Worm (Caenorhabditis elegans) whole organism, early embryonic: ENCODE data around the gene M88.4.
A peak's percentile ranks its signal among the peaks of the same experiment; 100 is the strongest.

Experiments
- B0310.2 ChIP-seq: sonication (generic microtip); optimal IDR thresholded peaks from 2 replicates; lab custom pipeline; 2016; ENCODE audit warnings: mild to moderate bottlenecking, missing genetic modification characterization, missing compliant biosample characterization
- F13C5.2 ChIP-seq: sonication (generic microtip); optimal IDR thresholded peaks from 2 replicates; lab custom pipeline; 2017; ENCODE audit warnings: mild to moderate bottlenecking, missing genetic modification characterization, inconsistent platforms, missing compliant biosample characterization
- aly-1 ChIP-seq: sonication (generic microtip); optimal IDR thresholded peaks from 2 replicates; lab custom pipeline; 2016; ENCODE audit warnings: missing genetic modification characterization, missing compliant biosample characterization
- ama-1 ChIP-seq: fragments of 150-350 bp; optimal IDR thresholded peaks from 2 replicates; lab custom pipeline; 2014
- ceh-13 ChIP-seq: fragments of 200-800 bp; sonication (Bioruptor generic); optimal IDR thresholded peaks from 2 replicates; lab custom pipeline; 2018; ENCODE audit warnings: mild to moderate bottlenecking, missing genetic modification characterization, missing compliant biosample characterization
- ceh-36 ChIP-seq: sonication (generic microtip); optimal IDR thresholded peaks from 2 replicates; lab custom pipeline; 2016; ENCODE audit warnings: missing genetic modification characterization, inconsistent platforms, missing compliant biosample characterization
- ets-7 ChIP-seq: sonication (generic microtip); optimal IDR thresholded peaks from 2 replicates; lab custom pipeline; 2016; ENCODE audit warnings: missing genotype, missing genetic modification characterization, missing compliant biosample characterization
- flt-1 ChIP-seq: fragments of 200-800 bp; sonication (Bioruptor generic); IDR thresholded peaks from 2 replicates; pipeline ENCODE4 v1.3.6; 2022; ENCODE audit warnings: missing genetic modification characterization, missing compliant biosample characterization
- hmbx-1 ChIP-seq: sonication (generic microtip); optimal IDR thresholded peaks from 2 replicates; lab custom pipeline; 2016; ENCODE audit warnings: mild to moderate bottlenecking, missing genetic modification characterization, missing compliant biosample characterization
- hmg-4 ChIP-seq: fragments of 200-800 bp; sonication (Bioruptor generic); optimal IDR thresholded peaks from 2 replicates; lab custom pipeline; 2018; ENCODE audit warnings: mild to moderate bottlenecking, missing genetic modification characterization, missing compliant biosample characterization
- hnd-1 ChIP-seq: sonication (generic microtip); optimal IDR thresholded peaks from 2 replicates; lab custom pipeline; 2016; ENCODE audit warnings: missing genetic modification characterization, missing compliant biosample characterization
- pes-1 ChIP-seq: fragments of 200-800 bp; sonication (Bioruptor generic); IDR thresholded peaks from 2 replicates; pipeline ENCODE4 v1.3.6; 2022; ENCODE audit warnings: missing genetic modification reagents, missing genetic modification characterization, missing compliant biosample characterization
- scrt-1 ChIP-seq: fragments of 200-800 bp; sonication (Bioruptor generic); IDR thresholded peaks from 2 replicates; pipeline ENCODE4 v1.3.6; 2022; ENCODE audit warnings: missing genetic modification characterization, missing compliant biosample characterization
- sea-1 ChIP-seq: fragments of 200-800 bp; sonication (Bioruptor generic); conservative IDR thresholded peaks from 2 replicates; pipeline ENCODE4 v1.3.6; 2022; ENCODE audit warnings: missing genetic modification characterization, missing compliant biosample characterization
- tbx-11 ChIP-seq: fragments of 200-800 bp; sonication (Bioruptor generic); IDR thresholded peaks from 2 replicates; pipeline ENCODE4 v1.3.6; 2022; ENCODE audit warnings: missing genetic modification characterization, missing compliant biosample characterization
- tbx-37 ChIP-seq: fragments of 200-800 bp; sonication (Bioruptor generic); conservative IDR thresholded peaks from 2 replicates; pipeline ENCODE4 v1.3.6; 2022; ENCODE audit warnings: missing genetic modification reagents, missing genetic modification characterization, missing compliant biosample characterization
- tra-4 ChIP-seq: sonication (generic microtip); optimal IDR thresholded peaks from 2 replicates; lab custom pipeline; 2017; ENCODE audit warnings: missing genetic modification characterization, missing compliant biosample characterization

M88.4 gene

ce11 chrIII:4581495-4581894 is 32.7 kb downstream of the M88.4 start, which contains the start of gene F35G12.12:
Gene F35G12.12 (plus strand): TSS chrIII:4581795.
- TF ChIP-seq F13C5.2 (tag; lab: Kevin White, UChicago) (no peak), sea-1 (no peak), ets-7 (no peak)

DNA sequence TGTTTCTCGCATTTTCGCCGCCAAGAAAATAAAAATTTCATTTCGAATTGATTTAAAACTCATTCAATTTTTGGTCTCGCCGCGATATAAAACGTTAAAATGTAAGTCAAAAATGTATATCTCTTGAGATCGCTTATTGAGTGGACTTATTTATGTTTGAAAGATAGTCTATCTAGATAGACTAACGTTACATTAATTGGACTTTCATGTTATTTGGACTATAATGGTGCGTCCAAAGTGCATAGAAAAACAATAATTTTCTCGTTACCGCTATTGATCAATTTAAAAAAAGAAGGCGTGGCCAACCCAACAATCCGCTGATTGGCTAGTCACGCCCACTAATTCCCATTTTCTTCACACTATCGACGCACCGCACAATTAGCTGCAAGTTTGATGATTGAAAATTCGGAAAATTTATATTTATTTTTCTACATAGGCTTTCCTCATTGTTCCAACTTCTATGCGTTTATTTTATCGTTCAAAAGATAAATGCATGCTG is 35.3 kb downstream of the M88.4 start, which contains the start of gene F35G12.5:
TSS of gene F35G12.5 (plus strand) at position 51 of the 499 bp plus-strand sequence.
- TF ChIP-seq sea-1 (no peak), tbx-37 (GFP tag; lab: Robert Waterston, UW) (no peak), ceh-36 (no peak), ceh-13 (GFP tag; lab: Kevin White, UChicago) (no peak), B0310.2 (tag; lab: Kevin White, UChicago) (no peak), flt-1 (no peak), ama-1 (lab: Kevin White, UChicago) (no peak), tra-4 (tag; lab: Kevin White, UChicago) (no peak), aly-1 (tag; lab: Kevin White, UChicago) (no peak), hmbx-1 (tag; lab: Kevin White, UChicago) (no peak), scrt-1 (GFP tag; lab: Robert Waterston, UW) (no peak), F13C5.2 (tag; lab: Kevin White, UChicago) (no peak), hmg-4 (GFP tag; lab: Kevin White, UChicago) (no peak), ets-7 (no peak), pes-1 (GFP tag; lab: Robert Waterston, UW) (no peak), hnd-1 (tag; lab: Kevin White, UChicago) (no peak), tbx-11 (no peak)

DNA sequence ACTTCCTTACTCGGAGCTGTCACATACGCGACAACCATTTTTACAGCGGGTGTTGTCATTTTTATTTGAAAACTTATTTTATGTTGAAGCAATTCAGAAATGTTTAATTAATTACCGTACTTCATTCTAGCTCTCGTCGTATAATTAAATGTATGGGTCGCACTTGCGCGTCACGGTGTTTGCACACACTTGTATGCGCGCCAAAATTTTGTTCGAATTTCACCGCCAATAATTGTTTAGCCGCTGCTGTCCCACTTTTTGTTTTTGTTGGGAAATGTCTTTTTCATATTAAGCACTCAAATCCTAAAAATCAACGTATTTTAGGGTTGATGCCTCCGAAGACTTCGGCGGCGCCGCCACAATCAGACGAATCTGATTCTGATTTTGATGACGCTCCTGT is 38.3 kb downstream of the M88.4 start, which contains the start of the genes F35G12.7 and smc-4:
TSS of gene F35G12.7 (minus strand) at position 154 of the 400 bp plus-strand sequence.
TSS of gene smc-4 (plus strand) at position 325 of the 400 bp plus-strand sequence.
- TF ChIP-seq tbx-37 (GFP tag; lab: Robert Waterston, UW) = no peak
- TF ChIP-seq hnd-1 (tag; lab: Kevin White, UChicago) = no peak
- TF ChIP-seq hmg-4 (GFP tag; lab: Kevin White, UChicago) = peak; percentile 26
- TF ChIP-seq tra-4 (tag; lab: Kevin White, UChicago) = no peak
- no peak for TF ChIP-seq aly-1 (tag; lab: Kevin White, UChicago)
- TF ChIP-seq ceh-13 (GFP tag; lab: Kevin White, UChicago) = no peak
- no peak for TF ChIP-seq ceh-36
- TF ChIP-seq B0310.2 (tag; lab: Kevin White, UChicago) = no peak
- TF ChIP-seq flt-1 = peak; percentile 43; the same call in 1 of the 2 replicates
- no peak for TF ChIP-seq ets-7
- TF ChIP-seq scrt-1 (GFP tag; lab: Robert Waterston, UW) = 0 out of 2 replicates have a peak, but pooled peaks have one; percentile 60
- TF ChIP-seq tbx-11 = no peak
- TF ChIP-seq F13C5.2 (tag; lab: Kevin White, UChicago) = peak; percentile 40
- no peak for TF ChIP-seq hmbx-1 (tag; lab: Kevin White, UChicago)
- TF ChIP-seq sea-1 = no peak
- TF ChIP-seq pes-1 (GFP tag; lab: Robert Waterston, UW) = no peak
- TF ChIP-seq ama-1 (lab: Kevin White, UChicago) = no peak

ce11 chrIII:4593098-4593697 is 44.4 kb downstream of the M88.4 start, which contains the start of gene erh-2:
Gene erh-2 (plus strand): TSS chrIII:4593231.
- no peak for TF ChIP-seq hmbx-1 (tag; lab: Kevin White, UChicago)
- TF ChIP-seq pes-1 (GFP tag; lab: Robert Waterston, UW) = no peak
- TF ChIP-seq ama-1 (lab: Kevin White, UChicago) = peak; percentile 67

- no peak for TF ChIP-seq B0310.2 (tag; lab: Kevin White, UChicago)
- no peak for TF ChIP-seq tbx-11
- TF ChIP-seq ceh-13 (GFP tag; lab: Kevin White, UChicago) = no peak
- TF ChIP-seq hmbx-1 (tag; lab: Kevin White, UChicago) = no peak
- no peak for TF ChIP-seq hnd-1 (tag; lab: Kevin White, UChicago)
- no peak for TF ChIP-seq pes-1 (GFP tag; lab: Robert Waterston, UW)
- TF ChIP-seq hmg-4 (GFP tag; lab: Kevin White, UChicago) = no peak
- TF ChIP-seq ets-7 = no peak
- no peak for TF ChIP-seq ama-1 (lab: Kevin White, UChicago)
- TF ChIP-seq scrt-1 (GFP tag; lab: Robert Waterston, UW) = no peak
- TF ChIP-seq sea-1 = no peak
- no peak for TF ChIP-seq flt-1
- TF ChIP-seq F13C5.2 (tag; lab: Kevin White, UChicago) = no peak
- TF ChIP-seq aly-1 (tag; lab: Kevin White, UChicago) = no peak
These were observed 45.5 kb downstream of the M88.4 start, which contains the start of gene apc-11 for ce11 chrIII:4594324-4594723. Gene apc-11 (minus strand): TSS chrIII:4594424.

DNA sequence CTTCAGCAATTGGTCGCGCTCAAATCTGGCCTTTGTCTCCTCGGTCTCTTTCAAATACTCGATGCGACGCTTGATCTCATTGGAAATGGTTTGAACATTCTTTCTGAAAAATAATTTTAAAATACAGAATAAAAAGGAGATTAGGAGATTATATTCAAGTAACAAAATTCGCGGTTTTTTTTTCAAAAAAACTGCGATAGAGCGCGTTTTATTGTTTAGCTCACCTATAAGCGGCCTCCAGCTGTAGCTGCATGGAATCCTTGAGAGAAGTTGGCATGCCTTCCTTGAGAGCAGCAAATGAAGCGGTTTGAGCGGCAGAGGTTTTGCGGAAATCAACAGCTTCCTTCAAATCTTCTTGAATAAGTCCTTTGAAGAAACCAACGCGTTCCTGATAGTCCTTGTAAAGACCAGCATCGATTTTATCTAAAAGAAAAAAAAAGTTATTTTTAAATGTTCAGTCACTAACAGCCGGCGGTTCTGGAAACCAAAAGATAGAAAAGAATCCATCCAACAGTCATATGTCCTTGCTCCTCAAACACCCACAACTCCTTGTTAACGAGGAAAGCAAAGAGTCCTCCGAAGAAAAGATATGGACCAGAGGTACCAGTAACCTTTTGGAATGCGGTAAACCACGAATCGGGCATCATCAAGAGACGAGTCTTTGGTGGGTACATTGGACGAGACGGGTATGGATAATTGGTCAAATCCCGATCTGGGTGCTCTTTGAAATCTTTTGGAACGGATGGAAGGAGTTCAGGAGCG is 46.1 kb downstream of the M88.4 start:
- TF ChIP-seq hmg-4 (GFP tag; lab: Kevin White, UChicago) (no peak), scrt-1 (GFP tag; lab: Robert Waterston, UW) (no peak), pes-1 (GFP tag; lab: Robert Waterston, UW) (no peak), sea-1 (no peak), tra-4 (tag; lab: Kevin White, UChicago) (no peak), ceh-13 (GFP tag; lab: Kevin White, UChicago) (no peak), F13C5.2 (tag; lab: Kevin White, UChicago) (no peak), tbx-37 (GFP tag; lab: Robert Waterston, UW) (no peak), ceh-36 (no peak), ets-7 (no peak), tbx-11 (no peak), hnd-1 (tag; lab: Kevin White, UChicago) (no peak), B0310.2 (tag; lab: Kevin White, UChicago) (no peak), ama-1 (lab: Kevin White, UChicago) (no peak), flt-1 (no peak), hmbx-1 (tag; lab: Kevin White, UChicago) (no peak), aly-1 (tag; lab: Kevin White, UChicago) (no peak)
